Worm (Caenorhabditis elegans) whole organism, L4/young adult: ENCODE measurements around the gene C44H4.4.

ENCODE experiments used
- W03F9.2 ChIP-seq: fragments of 150-350 bp; optimal IDR thresholded peaks from 2 replicates; lab custom pipeline; 2014; ENCODE audit warnings: missing biosample characterization, missing genetic modification characterization
- dao-5 ChIP-seq: sonication (generic microtip); optimal IDR thresholded peaks from 2 replicates; lab custom pipeline; 2016; ENCODE audit warnings: missing genotype, missing genetic modification characterization, moderate library complexity, missing compliant biosample characterization
- him-1 ChIP-seq: sonication (generic microtip); optimal IDR thresholded peaks from 2 replicates; lab custom pipeline; 2016; ENCODE audit warnings: missing genotype, missing genetic modification reagents, missing genetic modification characterization, missing compliant biosample characterization

C44H4.4 gene

DNA sequence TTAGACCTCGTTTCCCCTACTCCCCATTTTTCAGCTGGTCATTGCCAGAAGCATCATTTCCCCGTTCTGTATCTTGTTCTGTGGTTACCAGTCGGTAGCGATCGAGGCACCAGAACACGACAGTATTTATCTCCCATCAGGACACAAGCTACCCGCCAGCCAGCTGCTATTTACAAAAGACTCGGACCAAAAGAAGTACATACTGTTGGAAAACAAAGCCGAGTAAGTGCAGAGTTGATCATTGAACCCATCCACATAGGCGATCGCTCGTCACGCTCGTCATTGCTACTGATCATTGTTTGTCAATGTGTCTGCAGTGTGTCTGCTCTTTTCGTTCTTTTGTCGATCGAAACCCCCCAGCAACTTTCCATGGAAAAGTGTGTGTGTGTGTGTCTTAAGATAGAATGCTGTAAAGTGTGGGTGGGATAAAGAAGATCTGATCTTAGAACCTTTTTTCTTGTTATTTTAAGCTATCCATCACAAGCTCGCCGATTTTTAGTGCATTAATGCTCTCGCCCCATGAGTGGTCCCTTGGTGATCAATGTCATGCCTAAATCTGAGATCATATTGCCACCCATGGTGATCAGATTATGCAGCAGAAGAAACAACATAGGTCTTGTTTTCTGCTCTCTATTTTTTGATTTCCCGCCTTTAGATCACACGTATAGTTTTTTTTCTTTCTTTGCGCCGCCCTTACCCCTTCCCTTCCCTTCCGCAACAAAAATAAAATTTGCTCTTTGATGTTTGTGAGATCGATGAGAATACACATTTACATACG lies 29.2 kb downstream of the C44H4.4 start:
- TF ChIP-seq him-1 (tag; lab: Kevin White, UChicago) (no peak), W03F9.2 (tag; lab: Kevin White, UChicago) (no peak), dao-5 (tag; lab: Kevin White, UChicago) (no peak)

DNA sequence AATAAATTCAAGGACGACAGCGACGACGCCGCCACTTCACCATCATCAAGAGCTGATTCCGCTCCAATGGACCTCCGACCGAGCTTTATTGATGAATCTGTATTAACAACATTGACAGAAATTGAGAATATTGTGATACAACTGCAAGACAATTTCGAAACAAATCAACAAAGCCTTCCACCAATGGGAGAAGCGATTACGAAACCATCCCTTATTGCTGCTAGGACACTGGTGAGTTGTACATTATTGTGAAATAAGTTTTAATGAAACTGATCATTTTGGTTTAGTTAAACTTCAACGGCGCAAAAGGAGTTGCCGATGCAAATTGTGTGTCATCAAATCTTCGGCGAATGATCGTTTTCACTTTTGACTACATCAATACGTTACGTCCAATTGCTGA lies 29.8 kb downstream of the C44H4.4 start:
- TF ChIP-seq him-1 (tag; lab: Kevin White, UChicago) (no peak), W03F9.2 (tag; lab: Kevin White, UChicago) (no peak), dao-5 (tag; lab: Kevin White, UChicago) (no peak)

DNA sequence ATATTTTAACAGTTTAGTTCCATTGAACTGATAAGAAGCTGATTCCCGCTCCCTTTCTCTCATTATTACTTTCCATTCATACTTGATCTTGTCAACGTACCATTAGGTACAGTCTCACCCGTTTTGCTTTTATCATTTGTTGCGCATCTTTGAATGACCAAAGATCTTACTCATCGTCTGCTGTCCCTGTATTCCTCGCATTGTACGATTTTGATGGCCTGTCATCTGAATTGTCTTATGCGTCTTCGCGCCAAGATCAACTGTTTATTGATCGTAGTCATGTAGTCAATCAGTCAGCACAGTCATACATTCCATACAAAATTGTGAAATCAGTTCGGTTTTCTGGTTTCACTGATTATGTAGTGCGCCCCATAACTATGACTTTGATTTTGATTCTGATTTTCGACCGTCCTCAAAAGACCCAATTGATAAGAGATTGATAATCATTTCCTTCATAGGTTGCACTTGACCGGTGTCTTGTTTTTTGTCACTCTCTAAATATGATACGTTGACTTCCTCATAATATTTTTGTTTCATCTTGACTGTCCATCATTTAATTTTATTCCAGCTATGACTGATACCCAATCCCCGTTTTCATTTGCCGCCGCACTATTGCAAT lies 30.9 kb downstream of the C44H4.4 start, which contains the start of gene nhr-3:
Gene nhr-3 (plus strand): TSS at position 569 of the 619 bp plus-strand sequence.
- TF ChIP-seq dao-5 (tag; lab: Kevin White, UChicago) (no peak), him-1 (tag; lab: Kevin White, UChicago) (no peak), W03F9.2 (tag; lab: Kevin White, UChicago) (no peak)

DNA sequence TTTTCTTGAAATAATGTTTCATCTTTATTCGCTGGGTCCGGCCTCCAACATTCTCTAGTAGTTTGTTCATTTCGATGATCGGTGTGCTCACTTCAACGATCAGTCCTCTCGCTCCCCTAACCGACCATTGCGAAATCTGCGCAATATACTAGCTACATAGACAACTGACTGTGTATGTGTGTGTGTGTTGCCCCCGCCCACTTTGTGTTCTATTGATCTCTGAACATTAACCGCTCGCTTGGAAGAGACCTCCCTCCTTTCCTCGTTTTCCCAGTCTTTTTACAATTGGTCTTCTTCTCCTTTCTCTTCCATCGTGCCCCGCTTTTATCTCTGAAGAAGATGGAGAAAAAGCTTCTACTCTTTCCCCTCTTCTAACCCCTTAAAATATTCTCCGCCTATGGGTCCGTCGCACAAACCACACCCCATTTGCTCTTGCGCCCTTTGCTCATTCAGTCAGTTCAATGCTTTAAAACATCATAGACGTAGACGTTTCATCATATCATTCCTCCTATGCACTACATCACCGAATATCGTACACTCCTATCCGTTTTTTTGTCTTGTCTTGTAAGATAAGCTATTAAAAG lies 31.5 kb downstream of the C44H4.4 start:
- TF ChIP-seq him-1 (tag; lab: Kevin White, UChicago) (no peak), W03F9.2 (tag; lab: Kevin White, UChicago) (no peak)

DNA sequence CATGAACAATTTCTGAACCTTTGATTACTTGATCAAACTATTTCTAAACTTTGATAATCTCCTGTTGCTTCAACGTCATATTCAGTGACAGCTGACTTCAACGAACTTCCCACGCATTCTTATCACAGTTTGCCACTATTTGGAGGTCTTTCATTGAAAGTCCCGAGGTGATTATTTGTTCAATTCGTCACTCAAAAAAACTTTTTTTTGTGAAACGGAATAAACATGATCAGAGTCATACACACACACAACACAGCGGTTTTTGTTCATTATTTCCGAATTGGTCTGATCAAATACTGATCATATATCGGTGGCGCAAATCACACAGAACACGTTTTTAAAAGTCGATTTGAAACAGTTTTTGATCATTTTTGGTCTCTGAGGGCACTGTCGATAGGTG lies 32.5 kb downstream of the C44H4.4 start:
- TF ChIP-seq dao-5 (tag; lab: Kevin White, UChicago) = no peak
- TF ChIP-seq W03F9.2 (tag; lab: Kevin White, UChicago) = no peak
- TF ChIP-seq him-1 (tag; lab: Kevin White, UChicago) = no peak

DNA sequence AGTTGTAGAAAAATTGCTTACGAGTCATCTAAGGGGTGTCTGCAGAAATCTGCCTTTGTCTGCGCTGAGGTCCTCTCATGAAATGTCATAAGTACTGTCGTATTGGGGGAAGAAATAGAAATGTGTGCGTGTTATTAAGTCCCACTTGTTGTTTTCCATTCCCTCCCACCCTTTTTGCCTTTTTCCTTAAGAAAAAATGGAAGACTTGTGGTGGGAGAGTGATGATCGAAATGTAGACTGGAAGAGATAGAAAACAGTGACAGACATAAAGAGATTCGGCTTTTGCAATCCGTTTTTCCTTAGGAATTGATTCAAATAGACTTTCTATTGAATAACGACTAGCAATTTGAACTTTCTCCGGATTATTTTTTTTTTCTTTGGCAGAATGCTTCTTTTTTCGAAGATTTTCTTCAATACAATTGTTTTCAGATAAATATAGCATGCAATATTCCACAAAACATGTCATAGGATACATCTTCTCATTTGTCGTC lies 39.1 kb downstream of the C44H4.4 start, which contains the start of gene ram-5:
Gene ram-5 (plus strand): TSS at position 441 of the 491 bp plus-strand sequence.
- TF ChIP-seq dao-5 (tag; lab: Kevin White, UChicago) (no peak), W03F9.2 (tag; lab: Kevin White, UChicago) (no peak), him-1 (tag; lab: Kevin White, UChicago) (no peak)

DNA sequence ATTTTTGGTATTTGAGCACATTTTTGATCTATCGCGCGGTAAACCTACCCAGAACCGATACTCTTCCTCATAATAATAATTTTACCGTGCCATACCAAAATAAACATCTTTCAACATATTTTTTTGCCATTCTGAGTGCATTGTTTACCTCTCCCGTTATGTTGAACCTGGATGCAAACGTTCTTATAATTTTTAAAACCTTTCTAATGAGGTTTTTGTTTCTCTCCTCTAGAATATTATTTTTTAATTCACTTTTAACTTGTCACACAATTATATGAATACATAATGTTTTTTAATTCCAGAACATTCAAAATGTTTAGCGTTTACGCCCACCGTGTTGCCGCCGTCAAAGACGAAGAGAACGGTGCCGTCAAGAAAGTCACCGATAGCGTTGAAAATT lies 43.4 kb downstream of the C44H4.4 start, which contains the start of gene enri-2:
Gene enri-2 (plus strand): TSS at position 301 of the 400 bp plus-strand sequence.
- TF ChIP-seq him-1 (tag; lab: Kevin White, UChicago) (no peak), W03F9.2 (tag; lab: Kevin White, UChicago) (no peak), dao-5 (tag; lab: Kevin White, UChicago) (no peak)

DNA sequence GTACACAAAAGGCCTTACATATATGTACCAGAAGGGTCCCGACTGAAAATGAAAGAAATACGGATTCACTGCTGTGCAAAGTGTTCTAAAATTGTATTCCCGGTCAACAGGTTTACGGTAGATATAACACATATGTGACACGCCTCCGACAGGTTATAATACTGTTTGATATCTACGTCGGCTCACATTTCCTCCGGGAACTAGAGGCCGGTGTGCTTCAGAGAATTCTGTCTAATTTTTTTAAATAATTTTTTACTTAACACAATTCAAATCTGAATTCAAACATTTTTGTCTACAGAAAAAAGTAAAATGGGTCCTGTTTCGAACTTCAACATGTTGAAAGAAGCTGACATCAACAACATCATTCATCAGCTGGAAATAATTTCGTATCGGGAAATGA lies 45.7 kb downstream of the C44H4.4 start, which contains the start of gene T24C2.3:
Gene T24C2.3 (plus strand): TSS at position 301 of the 400 bp plus-strand sequence.
- no peak for TF ChIP-seq dao-5 (tag; lab: Kevin White, UChicago)
- no peak for TF ChIP-seq him-1 (tag; lab: Kevin White, UChicago)
- TF ChIP-seq W03F9.2 (tag; lab: Kevin White, UChicago) = no peak

DNA sequence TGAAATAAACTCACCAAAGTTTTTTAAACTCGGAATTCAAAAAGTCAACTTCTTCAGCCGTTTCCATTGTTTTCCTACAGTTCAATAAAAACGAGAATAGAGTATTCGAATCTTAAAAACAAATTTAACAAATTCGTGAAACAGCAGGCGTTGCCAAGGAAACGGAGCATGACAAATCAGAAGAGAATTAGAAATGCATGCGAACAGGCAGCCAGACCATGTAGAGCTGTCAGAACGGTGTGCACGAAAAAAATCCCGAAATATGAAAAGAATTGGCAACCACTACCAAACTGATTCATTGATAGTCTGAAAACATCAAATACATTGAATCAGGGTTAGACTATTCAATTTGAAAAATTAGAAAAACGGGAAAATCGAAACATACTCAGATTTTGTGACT lies 46.9 kb downstream of the C44H4.4 start, which contains the start of gene fbxa-81:
Gene fbxa-81 (minus strand): TSS at position 101 of the 400 bp plus-strand sequence.
- TF ChIP-seq dao-5 (tag; lab: Kevin White, UChicago) = no peak
- TF ChIP-seq him-1 (tag; lab: Kevin White, UChicago) = no peak
- TF ChIP-seq W03F9.2 (tag; lab: Kevin White, UChicago) = no peak

DNA sequence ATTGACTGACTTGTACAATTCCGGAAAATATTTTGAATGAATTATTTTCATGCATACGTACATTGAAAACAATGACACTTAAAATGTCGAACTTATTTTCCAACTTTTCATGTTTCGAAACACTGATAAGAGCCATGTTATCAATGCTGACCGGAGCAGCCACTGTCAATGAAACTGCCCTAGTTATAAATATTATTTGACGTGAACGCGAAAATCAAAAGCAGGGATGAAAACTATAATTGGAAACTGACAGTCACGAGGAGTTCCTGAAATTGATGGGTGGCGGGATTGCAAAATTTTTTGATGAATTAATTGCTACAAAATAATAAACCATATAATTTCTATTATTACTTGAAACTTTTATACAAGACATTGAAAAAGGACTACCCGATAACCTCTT lies 49.4 kb downstream of the C44H4.4 start:
- TF ChIP-seq W03F9.2 (tag; lab: Kevin White, UChicago) (no peak), him-1 (tag; lab: Kevin White, UChicago) (no peak), dao-5 (tag; lab: Kevin White, UChicago) (no peak)

DNA sequence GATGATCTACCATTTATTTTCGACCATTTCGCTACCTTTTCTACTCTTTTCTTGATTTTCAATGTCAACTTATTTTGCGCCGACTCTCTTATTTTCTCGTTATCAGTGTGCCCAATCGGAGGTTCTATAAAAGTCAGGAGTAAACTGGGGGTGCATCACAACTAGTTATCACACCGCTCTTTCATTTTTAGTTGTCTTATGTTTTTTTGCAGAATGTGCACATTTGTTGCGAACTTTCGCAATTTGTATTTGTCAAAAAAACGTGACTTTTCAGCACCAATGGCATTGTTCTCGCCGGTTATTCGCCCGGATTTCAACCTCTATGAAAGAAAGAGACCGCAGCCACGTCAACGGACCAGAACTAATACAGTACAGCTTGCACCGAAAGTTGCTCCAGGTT lies 51.3 kb downstream of the C44H4.4 start:
- no peak for TF ChIP-seq him-1 (tag; lab: Kevin White, UChicago)
- TF ChIP-seq W03F9.2 (tag; lab: Kevin White, UChicago) = no peak
- TF ChIP-seq dao-5 (tag; lab: Kevin White, UChicago) = no peak

DNA sequence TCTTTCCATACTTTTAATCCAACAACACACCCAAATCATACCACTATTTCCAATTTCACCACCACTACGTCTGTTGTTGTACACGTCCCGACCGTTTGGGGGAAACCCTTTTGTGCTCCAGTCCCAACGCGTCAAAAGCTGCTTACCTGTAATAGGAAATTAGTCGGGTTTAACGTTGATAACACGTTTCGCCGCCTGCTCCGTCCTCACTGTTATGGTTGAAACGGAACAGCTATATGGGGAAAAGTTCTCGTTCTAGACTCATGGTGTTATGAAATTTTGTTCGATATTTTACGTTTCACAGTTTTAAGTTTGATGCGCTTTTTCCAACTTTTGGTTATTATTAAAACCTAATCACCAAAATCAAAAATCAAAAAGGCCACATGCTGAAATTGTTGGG lies 53.0 kb downstream of the C44H4.4 start:
- TF ChIP-seq dao-5 (tag; lab: Kevin White, UChicago) (no peak), W03F9.2 (tag; lab: Kevin White, UChicago) (no peak), him-1 (tag; lab: Kevin White, UChicago) (no peak)

DNA sequence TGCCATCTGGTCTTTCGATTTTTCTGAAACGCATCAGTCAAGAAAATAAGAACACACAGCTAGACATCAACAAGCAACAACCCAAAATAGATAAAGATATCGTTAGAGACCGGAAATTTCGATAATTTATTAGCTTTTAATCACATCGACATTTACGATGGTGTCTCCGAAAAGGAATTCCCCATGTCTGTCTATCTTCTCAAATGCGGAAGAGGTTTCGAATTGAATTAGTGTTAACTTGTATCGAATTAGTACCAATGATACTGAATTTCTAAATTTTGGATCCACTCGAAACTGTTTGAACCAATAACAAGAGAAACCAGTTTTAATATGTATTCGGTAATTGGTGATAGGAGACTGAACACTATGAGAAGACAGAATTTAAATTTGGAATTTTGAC lies 54.3 kb downstream of the C44H4.4 start:
- no peak for TF ChIP-seq him-1 (tag; lab: Kevin White, UChicago)
- TF ChIP-seq dao-5 (tag; lab: Kevin White, UChicago) = no peak
- no peak for TF ChIP-seq W03F9.2 (tag; lab: Kevin White, UChicago)
